Fruit fly (Drosophila melanogaster): ENCODE measurements around the gene CG4666.

Gene CG4666

DNA sequence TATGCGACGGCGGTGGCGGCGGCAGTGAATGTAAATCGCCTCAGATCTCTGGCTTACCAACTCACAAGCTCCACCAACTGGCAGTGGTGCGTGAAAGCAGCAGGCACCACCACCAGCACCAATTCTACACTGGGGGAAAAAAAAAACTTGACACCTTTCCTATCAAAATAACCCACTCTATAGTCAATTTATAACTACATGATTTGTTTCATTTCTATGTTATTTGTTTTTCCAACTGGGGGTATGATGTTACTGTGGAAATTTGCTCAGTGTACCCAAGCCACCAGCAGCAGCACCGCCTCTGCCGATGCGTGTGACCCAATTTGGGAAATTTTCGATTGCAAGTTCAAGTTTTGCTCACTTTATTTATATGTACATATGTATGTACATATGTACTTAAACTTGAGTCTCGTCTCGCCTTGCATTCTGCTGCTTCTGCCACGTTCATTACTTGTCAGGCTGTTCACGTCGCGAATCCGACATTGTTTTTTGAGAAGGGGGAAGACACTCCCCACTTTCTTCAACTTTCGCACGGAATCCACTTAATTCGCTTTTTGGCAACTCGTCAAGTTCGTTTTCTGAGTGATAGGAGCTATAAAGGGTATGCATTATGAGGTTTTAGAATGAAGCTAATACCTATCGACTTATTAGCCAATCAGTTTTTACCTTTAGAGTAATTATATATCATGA lies 18.3 kb downstream of the CG4666 start (continued):
- no peak for TF ChIP-seq kni (GFP tag; optimal IDR thresholded peaks at IDR 0.05)
- TF ChIP-seq Mrtf (GFP tag; IDR thresholded peaks at IDR 0.05), result 0 out of 3 replicates have a peak, but pooled peaks have one; percentile 13
- no peak for TF ChIP-seq ham (GFP tag; IDR thresholded peaks at IDR 0.05)
- no peak for TF ChIP-seq CG8089 (GFP tag; optimal IDR thresholded peaks at IDR 0.05)
- TF ChIP-seq CG18599 (GFP tag; optimal IDR thresholded peaks at IDR 0.05), result no peak
- peak; percentile 20 for TF ChIP-seq CG8388 (GFP tag; optimal IDR thresholded peaks at IDR 0.05)
- peak; percentile 8 for TF ChIP-seq CG15269 (tag; optimal IDR thresholded peaks at IDR 0.05)
- peak; percentile 6 for TF ChIP-seq oc (tag; optimal IDR thresholded peaks at IDR 0.05)
- TF ChIP-seq bbx (GFP tag; IDR thresholded peaks at IDR 0.05; ENCODE audit: partially characterized antibody), result no peak
- no peak for TF ChIP-seq CG17186 (GFP tag; optimal IDR thresholded peaks at IDR 0.05)
- no peak for TF ChIP-seq CG4820 (GFP tag; optimal IDR thresholded peaks at IDR 0.05)
- TF ChIP-seq Doc2 (GFP tag; IDR thresholded peaks at IDR 0.05), result no peak
- no peak for TF ChIP-seq CG12236 (GFP tag; optimal IDR thresholded peaks at IDR 0.05)
- TF ChIP-seq Vsx1 (GFP tag; optimal IDR thresholded peaks at IDR 0.05), result no peak
- no peak for TF ChIP-seq pros (GFP tag; optimal IDR thresholded peaks at IDR 0.05)
- TF ChIP-seq CG3847 (GFP tag; IDR thresholded peaks at IDR 0.05), result no peak
- no peak for TF ChIP-seq Hmx (GFP tag; optimal IDR thresholded peaks at IDR 0.05)
- 0 out of 3 replicates have a peak, but pooled peaks have one; percentile 16 for TF ChIP-seq tgo (GFP tag; IDR thresholded peaks at IDR 0.05)
- TF ChIP-seq her (GFP tag; optimal IDR thresholded peaks at IDR 0.05), result no peak
- no peak for TF ChIP-seq CG3281 (GFP tag; optimal IDR thresholded peaks at IDR 0.05)
- no peak for TF ChIP-seq Atf3 (GFP tag; optimal IDR thresholded peaks at IDR 0.05)
- TF ChIP-seq CG6654 (GFP tag; optimal IDR thresholded peaks at IDR 0.05), result no peak
- TF ChIP-seq Stat92E (GFP tag; optimal IDR thresholded peaks at IDR 0.05), result no peak
- TF ChIP-seq al (GFP tag; IDR thresholded peaks at IDR 0.05), result no peak
- no peak for TF ChIP-seq org-1 (GFP tag; optimal IDR thresholded peaks at IDR 0.05)
- TF ChIP-seq CG14441 (GFP tag; IDR thresholded peaks at IDR 0.05), result peak; percentile 43; the same call in 1 of the 2 replicates
- no peak for TF ChIP-seq CG8359 (GFP tag; optimal IDR thresholded peaks at IDR 0.05; ENCODE audit: borderline replicate concordance)
- no peak for TF ChIP-seq fd64A (GFP tag; optimal IDR thresholded peaks at IDR 0.05)
- TF ChIP-seq fd3F (GFP tag; optimal IDR thresholded peaks at IDR 0.05), result no peak
- TF ChIP-seq ro (GFP tag; IDR thresholded peaks at IDR 0.05), result no peak
- peak; percentile 1 for TF ChIP-seq lab (GFP tag; optimal IDR thresholded peaks at IDR 0.05)
- TF ChIP-seq CG30431 (GFP tag; optimal IDR thresholded peaks at IDR 0.05), result no peak
- TF ChIP-seq CG6175 (GFP tag; IDR thresholded peaks at IDR 0.05), result no peak
- no peak for TF ChIP-seq PHDP (tag; optimal IDR thresholded peaks at IDR 0.05)
- TF ChIP-seq esg (GFP tag; conservative IDR thresholded peaks at IDR 0.05), result 0 out of 2 replicates have a peak, but pooled peaks have one; percentile 11
- no peak for TF ChIP-seq CG12659 (GFP tag; optimal IDR thresholded peaks at IDR 0.05)
- TF ChIP-seq fd102C (GFP tag; optimal IDR thresholded peaks at IDR 0.05), result no peak
- TF ChIP-seq jigr1 (GFP tag; IDR thresholded peaks at IDR 0.05), result no peak
- no peak for TF ChIP-seq hb (GFP tag; IDR thresholded peaks at IDR 0.05; ENCODE audit: partially characterized antibody)
- no peak for TF ChIP-seq fu2 (GFP tag; optimal IDR thresholded peaks at IDR 0.05)
- TF ChIP-seq Optix (GFP tag; IDR thresholded peaks at IDR 0.05), result 0 out of 3 replicates have a peak, but pooled peaks have one; percentile 42
- TF ChIP-seq nmo (GFP tag; optimal IDR thresholded peaks at IDR 0.05), result peak; percentile 14
- 0 out of 3 replicates have a peak, but pooled peaks have one; percentile 20 for TF ChIP-seq so (GFP tag; IDR thresholded peaks at IDR 0.05)
- no peak for TF ChIP-seq ewg (GFP tag; optimal IDR thresholded peaks at IDR 0.05)
- TF ChIP-seq CG10274 (GFP tag; optimal IDR thresholded peaks at IDR 0.05), result no peak
- TF ChIP-seq CG10366 (GFP tag; IDR thresholded peaks at IDR 0.05), result peak; percentile 46
- no peak for TF ChIP-seq lola (GFP tag; optimal IDR thresholded peaks at IDR 0.05)
- no peak for TF ChIP-seq lilli (GFP tag; optimal IDR thresholded peaks at IDR 0.05)
- TF ChIP-seq abd-A (tag; optimal IDR thresholded peaks at IDR 0.05), result no peak
